Worm (Caenorhabditis elegans) whole organism, L2 larva: ENCODE measurements around the gene D1054.8.

ENCODE experiments used
- F13H6.1 ChIP-seq: sonication (generic microtip); optimal IDR thresholded peaks from 2 replicates; lab custom pipeline; 2016; ENCODE audit warnings: missing genetic modification characterization, missing compliant biosample characterization
- ama-1 ChIP-seq: fragments of 150-350 bp; optimal IDR thresholded peaks from 2 replicates; lab custom pipeline; 2018; ENCODE audit warnings: inconsistent platforms
- elt-3 ChIP-seq: sonication (generic microtip); optimal IDR thresholded peaks from 2 replicates; lab custom pipeline; 2017; ENCODE audit warnings: missing biosample characterization, missing genetic modification characterization
- mbf-1 ChIP-seq: sonication (generic microtip); optimal IDR thresholded peaks from 2 replicates; lab custom pipeline; 2017; ENCODE audit warnings: missing biosample characterization, missing genetic modification characterization
- nhr-11 ChIP-seq: fragments of 150-350 bp; optimal IDR thresholded peaks from 2 replicates; lab custom pipeline; 2014; ENCODE audit warnings: missing biosample characterization, missing genetic modification characterization
- nhr-23 ChIP-seq: fragments of 150-350 bp; optimal IDR thresholded peaks from 2 replicates; lab custom pipeline; 2014; ENCODE audit warnings: missing biosample characterization, missing genetic modification reagents, missing genetic modification characterization
- nhr-237 ChIP-seq: fragments of 150-350 bp; optimal IDR thresholded peaks from 2 replicates; lab custom pipeline; 2014; ENCODE audit warnings: missing biosample characterization, missing genetic modification characterization
- snpc-4 ChIP-seq: fragments of 150-350 bp; optimal IDR thresholded peaks from 2 replicates; lab custom pipeline; 2014; ENCODE audit warnings: missing biosample characterization, missing genetic modification characterization
- ztf-11 ChIP-seq: sonication (generic microtip); optimal IDR thresholded peaks from 2 replicates; lab custom pipeline; 2017; ENCODE audit warnings: missing biosample characterization, missing genetic modification characterization

ce11 chrV:10834682-10835219 is 50.6 kb downstream of the D1054.8 start:
- no peak for TF ChIP-seq ztf-11 (tag; lab: Kevin White, UChicago)
- TF ChIP-seq elt-3: no peak
- TF ChIP-seq F13H6.1 (tag; lab: Kevin White, UChicago): no peak
- TF ChIP-seq snpc-4 (tag; lab: Kevin White, UChicago): no peak
- TF ChIP-seq nhr-23 (tag; lab: Kevin White, UChicago): no peak
- TF ChIP-seq nhr-11 (tag; lab: Kevin White, UChicago): no peak
- no peak for TF ChIP-seq mbf-1 (tag; lab: Kevin White, UChicago)
- TF ChIP-seq nhr-237 (tag; lab: Kevin White, UChicago): no peak
- no peak for TF ChIP-seq ama-1 (lab: Kevin White, UChicago)
